Worm (Caenorhabditis elegans): ENCODE data around the gene mop-25.1.

The mop-25.1 gene

DNA sequence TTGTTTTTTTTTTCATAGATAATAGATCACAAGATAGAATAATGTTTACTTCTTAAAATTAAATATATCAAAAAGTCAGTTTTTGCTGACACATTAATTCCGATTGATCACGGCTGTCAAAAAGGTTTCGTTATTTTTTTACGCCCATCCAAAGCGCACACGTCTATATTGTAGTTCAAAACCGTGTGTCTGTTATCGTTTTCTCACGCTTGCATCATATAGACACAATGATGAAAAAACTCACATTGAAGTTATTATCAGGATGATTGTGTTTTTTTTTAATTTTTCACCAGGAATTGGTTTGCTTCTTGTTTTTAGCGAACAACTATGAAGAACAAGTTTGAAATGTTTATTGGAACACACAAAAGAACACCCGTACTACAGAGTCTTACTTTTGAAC lies 4.3 kb upstream of the mop-25.1 start (continued):
- TF ChIP-seq ceh-20 (GFP tag; IDR thresholded peaks at IDR 0.05) (peak; percentile 79), attf-4 (tag; optimal IDR thresholded peaks at IDR 0.05) (no peak), lin-39 (tag; optimal IDR thresholded peaks at IDR 0.05) (no peak), dmd-8 (GFP tag; IDR thresholded peaks at IDR 0.05) (no peak), T26A8.4 (GFP tag; IDR thresholded peaks at IDR 0.05) (no peak), unc-130 (GFP tag; optimal IDR thresholded peaks at IDR 0.05) (no peak), php-3 (GFP tag; IDR thresholded peaks at IDR 0.05) (peak; percentile 69), dmd-6 (GFP tag; IDR thresholded peaks at IDR 0.05) (peak; percentile 90), zag-1 (tag; optimal IDR thresholded peaks at IDR 0.05) (no peak), dpl-1 (GFP tag; optimal IDR thresholded peaks at IDR 0.05) (no peak), nhr-111 (GFP tag; optimal IDR thresholded peaks at IDR 0.05) (no peak), mdt-29 (GFP tag; IDR thresholded peaks at IDR 0.05) (no peak), F37D6.2 (tag; optimal IDR thresholded peaks at IDR 0.05) (no peak), nhr-48 (tag; optimal IDR thresholded peaks at IDR 0.05) (peak; percentile 78), Y5F2A.4 (GFP tag; optimal IDR thresholded peaks at IDR 0.05) (no peak), mxl-3 (GFP tag; optimal IDR thresholded peaks at IDR 0.05) (no peak), hmg-1.1 (GFP tag; IDR thresholded peaks at IDR 0.05) (no peak)

DNA sequence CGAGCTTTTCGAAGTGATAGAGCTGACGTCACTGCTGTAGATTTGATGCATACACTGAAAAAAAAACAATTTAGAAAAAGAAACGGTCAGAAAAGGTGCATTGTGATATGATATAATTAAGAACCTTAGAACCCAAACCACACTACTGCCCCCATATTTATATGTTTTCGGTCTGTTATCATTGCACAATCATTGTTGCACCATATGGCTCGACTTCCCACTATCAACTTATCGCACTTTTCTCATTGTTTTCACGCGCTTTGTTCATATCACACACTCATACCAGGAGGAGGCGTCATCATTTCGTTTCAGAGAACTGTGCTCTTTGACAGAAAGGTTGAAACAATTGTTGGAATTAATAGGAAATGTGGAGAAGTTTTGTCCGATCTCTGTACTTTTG lies 3.1 kb upstream of the mop-25.1 start:
- TF ChIP-seq mdl-1 (tag; optimal IDR thresholded peaks at IDR 0.05), result peak in 1 of 2 experiments; percentile 57
- no peak for TF ChIP-seq skn-1 (tag; optimal IDR thresholded peaks at IDR 0.05)
- peak in 1 of 2 experiments; percentile 14 for TF ChIP-seq unc-62 (GFP tag; optimal IDR thresholded peaks at IDR 0.05 in 1 of 2)
- TF ChIP-seq unc-62 (tag; optimal IDR thresholded peaks at IDR 0.05), result no peak
- TF ChIP-seq dve-1 (tag; optimal IDR thresholded peaks at IDR 0.05; ENCODE audit: insufficient read depth), result peak; percentile 94
- no peak for TF ChIP-seq ctbp-1 (GFP tag; IDR thresholded peaks at IDR 0.05)
- no peak for TF ChIP-seq saeg-2 (GFP tag; IDR thresholded peaks at IDR 0.05)
- TF ChIP-seq lin-39 (tag; optimal IDR thresholded peaks at IDR 0.05), result no peak
- TF ChIP-seq nhr-77 (tag; optimal IDR thresholded peaks at IDR 0.05), result peak; percentile 60
- no peak for TF ChIP-seq daf-12 (tag; optimal IDR thresholded peaks at IDR 0.05)
- TF ChIP-seq Y75B8A.6 (GFP tag; IDR thresholded peaks at IDR 0.05), result no peak
- TF ChIP-seq egl-27 (tag; optimal IDR thresholded peaks at IDR 0.05), result no peak
- peak in 1 of 2 experiments; percentile 12 for TF ChIP-seq daf-16 (GFP tag; optimal IDR thresholded peaks at IDR 0.05)
- TF ChIP-seq daf-16 (tag; optimal IDR thresholded peaks at IDR 0.05), result peak; percentile 97
- no peak for TF ChIP-seq ceh-28 (tag; optimal IDR thresholded peaks at IDR 0.05)
- TF ChIP-seq mdt-29 (GFP tag; IDR thresholded peaks at IDR 0.05), result no peak
- TF ChIP-seq hlh-30 (tag; optimal IDR thresholded peaks at IDR 0.05; ENCODE audit: insufficient read depth), result peak; percentile 84
- TF ChIP-seq ceh-62 (tag; optimal IDR thresholded peaks at IDR 0.05), result no peak
- no peak for TF ChIP-seq tag-97 (GFP tag; IDR thresholded peaks at IDR 0.05)
- TF ChIP-seq hif-1 (tag; optimal IDR thresholded peaks at IDR 0.05), result peak in 1 of 2 experiments; percentile 14
- no peak for TF ChIP-seq zfp-2 (tag; optimal IDR thresholded peaks at IDR 0.05)
- peak; percentile 26 for TF ChIP-seq nhr-102 (tag; optimal IDR thresholded peaks at IDR 0.05)
- TF ChIP-seq vab-7 (GFP tag; IDR thresholded peaks at IDR 0.05), result no peak
- no peak for TF ChIP-seq R02D3.7 (tag; optimal IDR thresholded peaks at IDR 0.05)
- no peak for TF ChIP-seq ZK546.5 (tag; optimal IDR thresholded peaks at IDR 0.05)
- TF ChIP-seq zfp-3 (GFP tag; conservative IDR thresholded peaks at IDR 0.05), result no peak
- peak; percentile 98 for TF ChIP-seq ztf-7 (tag; optimal IDR thresholded peaks at IDR 0.05)
- no peak for TF ChIP-seq zip-2 (tag; optimal IDR thresholded peaks at IDR 0.05)
- no peak for TF ChIP-seq unc-130 (GFP tag; optimal IDR thresholded peaks at IDR 0.05)
- TF ChIP-seq arid-1 (GFP tag; conservative IDR thresholded peaks at IDR 0.05), result no peak
- no peak for TF ChIP-seq F10B5.3 (tag; optimal IDR thresholded peaks at IDR 0.05)
- TF ChIP-seq Y105C5A.15 (GFP tag; IDR thresholded peaks at IDR 0.05), result no peak
- TF ChIP-seq lin-29 (GFP tag; IDR thresholded peaks at IDR 0.05), result no peak
- TF ChIP-seq sdz-12 (GFP tag; optimal IDR thresholded peaks at IDR 0.05), result no peak
- no peak for TF ChIP-seq madf-9 (GFP tag; conservative IDR thresholded peaks at IDR 0.05)
- no peak for TF ChIP-seq jun-1 (tag; optimal IDR thresholded peaks at IDR 0.05)
- TF ChIP-seq cey-2 (tag; optimal IDR thresholded peaks at IDR 0.05; ENCODE audit: borderline replicate concordance, insufficient read depth), result no peak
- no peak for TF ChIP-seq D1046.2 (GFP tag; IDR thresholded peaks at IDR 0.05)

Data from whole organism, L4 larva.